Worm (Caenorhabditis elegans) whole organism, young adult: ENCODE measurements around the gene srw-22.

ENCODE experiments used
- Y53G8AR.9 ChIP-seq: fragments of 200-800 bp; sonication (Bioruptor generic); conservative IDR thresholded peaks from 2 replicates; pipeline ENCODE4 v1.3.6; 2022; ENCODE audit warnings: missing genetic modification reagents, missing genetic modification characterization, missing compliant biosample characterization
- atf-7 ChIP-seq: sonication (generic microtip); optimal IDR thresholded peaks from 2 replicates; lab custom pipeline; 2017; ENCODE audit warnings: mild to moderate bottlenecking, missing genetic modification characterization, missing compliant biosample characterization
- ceh-40 ChIP-seq: fragments of 200-800 bp; sonication (Bioruptor generic); IDR thresholded peaks from 2 replicates; pipeline ENCODE4 v1.3.6; 2022; ENCODE audit warnings: missing genetic modification characterization, missing compliant biosample characterization
- dox-1 ChIP-seq: fragments of 200-800 bp; sonication (Bioruptor generic); IDR thresholded peaks from 2 replicates; pipeline ENCODE4 v1.3.6; 2022; ENCODE audit warnings: missing genetic modification reagents, missing genetic modification characterization, missing compliant biosample characterization
- ets-4 ChIP-seq: fragments of 200-800 bp; sonication (Bioruptor generic); optimal IDR thresholded peaks from 2 replicates; lab custom pipeline; 2018; ENCODE audit warnings: mild to moderate bottlenecking, missing genetic modification characterization, missing compliant biosample characterization
- madf-8 ChIP-seq: fragments of 200-800 bp; sonication (Bioruptor generic); conservative IDR thresholded peaks from 2 replicates; pipeline ENCODE4 v1.3.6; 2022; ENCODE audit warnings: missing genetic modification reagents, missing genetic modification characterization, missing compliant biosample characterization
- nfyb-1 ChIP-seq: fragments of 200-800 bp; sonication (Bioruptor generic); IDR thresholded peaks from 2 replicates; pipeline ENCODE4 v1.3.6; 2022; ENCODE audit warnings: missing genetic modification reagents, missing genetic modification characterization, missing compliant biosample characterization
- nhr-80 ChIP-seq: sonication (generic microtip); optimal IDR thresholded peaks from 2 replicates; lab custom pipeline; 2016; ENCODE audit warnings: missing genetic modification characterization, missing compliant biosample characterization
- pha-4 ChIP-seq: fragments of 150-350 bp; sonication (generic microtip); optimal IDR thresholded peaks from 2 replicates; lab custom pipeline; 2014; ENCODE audit warnings: missing biosample characterization, missing genetic modification reagents, missing genetic modification characterization
- ztf-6 ChIP-seq: fragments of 200-800 bp; sonication (Bioruptor generic); IDR thresholded peaks from 2 replicates; pipeline ENCODE4 v1.3.6; 2022; ENCODE audit warnings: missing genetic modification reagents, missing genetic modification characterization, missing compliant biosample characterization

srw-22 gene

ce11 chrV:15318638-15319037, 50.2 kb downstream of the srw-22 start, which contains the start of gene nhr-291:
nhr-291 (plus strand) TSS chrV:15318961.
- TF ChIP-seq pha-4 (tag; lab: Kevin White, UChicago) (peak; percentile 89), Y53G8AR.9 (GFP tag; lab: Robert Waterston, UW) (no peak), madf-8 (GFP tag; lab: Robert Waterston, UW) (no peak), ceh-40 (GFP tag; lab: Robert Waterston, UW) (no peak), dox-1 (GFP tag; lab: Robert Waterston, UW) (no peak; the same call in 1 of the 2 replicates), atf-7 (tag; lab: Kevin White, UChicago) (peak; percentile 18), ztf-6 (GFP tag; lab: Robert Waterston, UW) (no peak), nfyb-1 (GFP tag; lab: Robert Waterston, UW) (no peak), nhr-80 (tag; lab: Kevin White, UChicago) (peak; percentile 93), ets-4 (GFP tag; lab: Kevin White, UChicago) (peak; percentile 36)
